Worm (Caenorhabditis elegans): ENCODE data around the gene clec-255.

- TF ChIP-seq elt-3 (tag; optimal IDR thresholded peaks at IDR 0.05) = no peak
- no peak for TF ChIP-seq nhr-77 (tag; optimal IDR thresholded peaks at IDR 0.05)
- no peak for TF ChIP-seq lsy-2 (tag; optimal IDR thresholded peaks at IDR 0.05)
- TF ChIP-seq pqm-1 (tag; optimal IDR thresholded peaks at IDR 0.05) = no peak
- no peak for TF ChIP-seq unc-130 (tag; optimal IDR thresholded peaks at IDR 0.05)
- no peak for TF ChIP-seq lin-39 (tag; optimal IDR thresholded peaks at IDR 0.05)
- TF ChIP-seq mep-1 (tag; optimal IDR thresholded peaks at IDR 0.05) = no peak
- no peak for TF ChIP-seq jun-1 (tag; optimal IDR thresholded peaks at IDR 0.05)
- TF ChIP-seq unc-62 (GFP tag; optimal IDR thresholded peaks at IDR 0.05) = no peak
- no peak for TF ChIP-seq rnt-1 (tag; optimal IDR thresholded peaks at IDR 0.05)
- TF ChIP-seq ces-1 (GFP tag; optimal IDR thresholded peaks at IDR 0.05) = no peak
- no peak for TF ChIP-seq snpc-4 (tag; optimal IDR thresholded peaks at IDR 0.05)
Measured at ce11 chrV:18780605-18781004, 10.1 kb upstream of the clec-255 start.

Measured in whole organism, L1 larva.